Worm (Caenorhabditis elegans) whole organism, young adult: Measurements from ENCODE around the gene F02D8.9.
A peak's percentile ranks its signal among the peaks of the same experiment; 100 is the strongest.

Experiments
- D2030.7 ChIP-seq: fragments of 200-800 bp; sonication (Bioruptor generic); IDR thresholded peaks from 2 replicates; pipeline ENCODE4 v1.3.6; 2022; ENCODE audit warnings: missing genetic modification reagents, missing genetic modification characterization, missing compliant biosample characterization
- F33H1.4 ChIP-seq: fragments of 200-800 bp; sonication (Bioruptor generic); IDR thresholded peaks from 2 replicates; pipeline ENCODE4 v1.3.6; 2022; ENCODE audit warnings: missing genetic modification reagents, missing genetic modification characterization, missing compliant biosample characterization
- F57C9.4 ChIP-seq: sonication (generic microtip); optimal IDR thresholded peaks from 2 replicates; lab custom pipeline; 2017; ENCODE audit warnings: mild to moderate bottlenecking, missing genetic modification characterization, missing compliant biosample characterization
- T26A5.8 ChIP-seq: sonication (generic microtip); optimal IDR thresholded peaks from 2 replicates; lab custom pipeline; 2016; ENCODE audit warnings: missing genetic modification characterization, missing compliant biosample characterization
- Y79H2A.3 ChIP-seq: fragments of 200-800 bp; sonication (Bioruptor generic); conservative IDR thresholded peaks from 2 replicates; pipeline ENCODE4 v1.3.6; 2022; ENCODE audit warnings: missing genetic modification reagents, missing genetic modification characterization, missing compliant biosample characterization
- aptf-3 ChIP-seq: fragments of 200-800 bp; sonication (Bioruptor generic); IDR thresholded peaks from 2 replicates; pipeline ENCODE4 v1.3.6; 2022; ENCODE audit warnings: missing genetic modification characterization, missing compliant biosample characterization
- atf-7 ChIP-seq: sonication (generic microtip); optimal IDR thresholded peaks from 2 replicates; lab custom pipeline; 2017; ENCODE audit warnings: mild to moderate bottlenecking, missing genetic modification characterization, missing compliant biosample characterization
- attf-3 ChIP-seq: fragments of 200-800 bp; sonication (Bioruptor generic); conservative IDR thresholded peaks from 2 replicates; pipeline ENCODE4 v1.3.6; 2022; ENCODE audit warnings: missing genetic modification reagents, missing genetic modification characterization, missing compliant biosample characterization
- cebp-1 ChIP-seq, 2 experiments: fragments of 200-800 bp in 1 of 2; sonication (Bioruptor generic) in 1 of 2; sonication (generic microtip) in 1 of 2; IDR thresholded peaks in 1 of 2; optimal IDR thresholded peaks in 1 of 2; 2 replicates each; pipeline versions ENCODE4 v1.3.6 to Lab custom; 2017 to 2022; ENCODE audit warnings: missing compliant biosample characterization in 2 of 2, missing genetic modification characterization in 2 of 2, mild to moderate bottlenecking in 1 of 2, missing genetic modification reagents in 1 of 2, moderate library complexity in 1 of 2
- ceh-27 ChIP-seq: fragments of 200-800 bp; sonication (Bioruptor generic); optimal IDR thresholded peaks from 2 replicates; lab custom pipeline; 2018; ENCODE audit warnings: mild to moderate bottlenecking, missing genetic modification characterization, moderate library complexity, missing compliant biosample characterization
- ceh-40 ChIP-seq: fragments of 200-800 bp; sonication (Bioruptor generic); IDR thresholded peaks from 2 replicates; pipeline ENCODE4 v1.3.6; 2022; ENCODE audit warnings: missing genetic modification characterization, missing compliant biosample characterization
- ceh-91 ChIP-seq: fragments of 200-800 bp; sonication (Bioruptor generic); IDR thresholded peaks from 2 replicates; pipeline ENCODE4 v1.3.6; 2022; ENCODE audit warnings: missing genetic modification reagents, missing genetic modification characterization, missing compliant biosample characterization
- chd-7 ChIP-seq: sonication (generic microtip); optimal IDR thresholded peaks from 2 replicates; lab custom pipeline; 2016; ENCODE audit warnings: mild to moderate bottlenecking, missing genetic modification characterization, moderate library complexity, missing compliant biosample characterization
- die-1 ChIP-seq: sonication (generic microtip); optimal IDR thresholded peaks from 2 replicates; lab custom pipeline; 2016; ENCODE audit warnings: missing genotype, mild to moderate bottlenecking, missing genetic modification characterization, missing compliant biosample characterization
- dpff-1 ChIP-seq: sonication (generic microtip); optimal IDR thresholded peaks from 2 replicates; lab custom pipeline; 2017; ENCODE audit warnings: mild to moderate bottlenecking, missing genetic modification characterization, missing compliant biosample characterization
- efl-1 ChIP-seq: fragments of 150-350 bp; optimal IDR thresholded peaks from 2 replicates; lab custom pipeline; 2014; ENCODE audit warnings: missing biosample characterization, missing genetic modification reagents, missing genetic modification characterization
- egl-44 ChIP-seq: fragments of 200-800 bp; sonication (Bioruptor generic); IDR thresholded peaks from 2 replicates; pipeline ENCODE4 v1.3.6; 2022; ENCODE audit warnings: missing genetic modification reagents, missing genetic modification characterization, missing compliant biosample characterization
- egrh-3 ChIP-seq: fragments of 200-800 bp; sonication (Bioruptor generic); IDR thresholded peaks from 2 replicates; pipeline ENCODE4 v1.3.6; 2022; ENCODE audit warnings: missing genetic modification reagents, missing genetic modification characterization, missing compliant biosample characterization
- ets-4 ChIP-seq: fragments of 200-800 bp; sonication (Bioruptor generic); optimal IDR thresholded peaks from 2 replicates; lab custom pipeline; 2018; ENCODE audit warnings: mild to moderate bottlenecking, missing genetic modification characterization, missing compliant biosample characterization
- fkh-3 ChIP-seq: sonication (generic microtip); optimal IDR thresholded peaks from 2 replicates; lab custom pipeline; 2016; ENCODE audit warnings: mild to moderate bottlenecking, missing genetic modification characterization, missing compliant biosample characterization
- hmg-20 ChIP-seq: fragments of 200-800 bp; sonication (Bioruptor generic); IDR thresholded peaks from 2 replicates; pipeline ENCODE4 v1.3.6; 2022; ENCODE audit warnings: missing genetic modification reagents, missing genetic modification characterization, missing compliant biosample characterization
- let-607 ChIP-seq, 2 experiments: fragments of 200-800 bp in 1 of 2; sonication (Bioruptor generic) in 1 of 2; sonication (generic microtip) in 1 of 2; optimal IDR thresholded peaks; 2 replicates each; lab custom pipeline; 2016 to 2018; ENCODE audit warnings: mild to moderate bottlenecking in 2 of 2, missing compliant biosample characterization in 2 of 2, missing genetic modification characterization in 2 of 2, moderate library complexity in 2 of 2, missing genotype in 1 of 2
- lin-35 ChIP-seq, 3 experiments: fragments of 150-350 bp in 2 of 3; sonication (generic microtip) in 1 of 3; optimal IDR thresholded peaks; 2 replicates each; lab custom pipeline; 2014 to 2018; ENCODE audit warnings: missing biosample characterization in 3 of 3, missing genetic modification characterization in 3 of 3, missing genetic modification reagents in 3 of 3
- lin-54 ChIP-seq: fragments of 200-800 bp; sonication (Bioruptor generic); optimal IDR thresholded peaks from 2 replicates; lab custom pipeline; 2018; ENCODE audit warnings: mild to moderate bottlenecking, missing genetic modification characterization, missing compliant biosample characterization
- lsl-1 ChIP-seq: fragments of 200-800 bp; sonication (Bioruptor generic); optimal IDR thresholded peaks from 2 replicates; lab custom pipeline; 2018; ENCODE audit warnings: mild to moderate bottlenecking, missing genetic modification characterization, moderate library complexity, missing compliant biosample characterization
- madf-3 ChIP-seq: fragments of 200-800 bp; sonication (Bioruptor generic); IDR thresholded peaks from 2 replicates; pipeline ENCODE4 v1.3.6; 2022; ENCODE audit warnings: missing genetic modification reagents, missing genetic modification characterization, missing compliant biosample characterization
- madf-6 ChIP-seq: fragments of 200-800 bp; sonication (Bioruptor generic); IDR thresholded peaks from 2 replicates; pipeline ENCODE4 v1.3.6; 2022; ENCODE audit warnings: missing genetic modification reagents, missing genetic modification characterization, missing compliant biosample characterization
- madf-8 ChIP-seq: fragments of 200-800 bp; sonication (Bioruptor generic); conservative IDR thresholded peaks from 2 replicates; pipeline ENCODE4 v1.3.6; 2022; ENCODE audit warnings: missing genetic modification reagents, missing genetic modification characterization, missing compliant biosample characterization
- nfya-2 ChIP-seq: fragments of 200-800 bp; sonication (Bioruptor generic); IDR thresholded peaks from 2 replicates; pipeline ENCODE4 v1.3.6; 2022; ENCODE audit warnings: missing genetic modification reagents, missing genetic modification characterization, missing compliant biosample characterization
- nfyb-1 ChIP-seq: fragments of 200-800 bp; sonication (Bioruptor generic); IDR thresholded peaks from 2 replicates; pipeline ENCODE4 v1.3.6; 2022; ENCODE audit warnings: missing genetic modification reagents, missing genetic modification characterization, missing compliant biosample characterization
- pbrm-1 ChIP-seq: fragments of 200-800 bp; sonication (Bioruptor generic); IDR thresholded peaks from 2 replicates; pipeline ENCODE4 v1.3.6; 2022; ENCODE audit warnings: missing genetic modification reagents, missing genetic modification characterization, missing compliant biosample characterization
- rcor-1 ChIP-seq: fragments of 200-800 bp; sonication (Bioruptor generic); IDR thresholded peaks from 2 replicates; pipeline ENCODE4 v1.3.6; 2022; ENCODE audit warnings: missing genetic modification reagents, missing genetic modification characterization, missing compliant biosample characterization
- rpc-1 ChIP-seq, 2 experiments: fragments of 150-350 bp in 1 of 2; sonication (generic microtip) in 1 of 2; optimal IDR thresholded peaks; 2 replicates each; lab custom pipeline; 2014 to 2018; ENCODE audit warnings: missing biosample characterization in 1 of 2, missing genetic modification characterization in 1 of 2, missing genetic modification reagents in 1 of 2, missing genotype in 1 of 2
- sea-2 ChIP-seq: fragments of 200-800 bp; sonication (Bioruptor generic); IDR thresholded peaks from 2 replicates; pipeline ENCODE4 v1.3.6; 2022; ENCODE audit warnings: missing genetic modification characterization, missing compliant biosample characterization
- snpc-3.4 ChIP-seq: sonication (generic microtip); optimal IDR thresholded peaks from 2 replicates; lab custom pipeline; 2017; ENCODE audit warnings: missing genetic modification characterization, mild to moderate bottlenecking, missing compliant biosample characterization, antibody characterized with exemption, moderate library complexity, missing genotype, missing genetic modification reagents
- snpc-4 ChIP-seq, 5 experiments: fragments of 150-350 bp in 1 of 5; sonication (generic microtip) in 4 of 5; optimal IDR thresholded peaks; 2 replicates each; lab custom pipeline; 2014 to 2018; ENCODE audit warnings: missing genetic modification characterization in 5 of 5, missing biosample characterization in 3 of 5, antibody characterized with exemption in 2 of 5, mild to moderate bottlenecking in 2 of 5, missing compliant biosample characterization in 2 of 5, missing genotype in 2 of 5, moderate library complexity in 2 of 5, missing genetic modification reagents in 1 of 5
- somi-1 ChIP-seq: fragments of 200-800 bp; sonication (Bioruptor generic); optimal IDR thresholded peaks from 2 replicates; lab custom pipeline; 2018; ENCODE audit warnings: mild to moderate bottlenecking, missing genetic modification characterization, missing compliant biosample characterization
- sptf-2 ChIP-seq: fragments of 200-800 bp; sonication (Bioruptor generic); optimal IDR thresholded peaks from 2 replicates; lab custom pipeline; 2018; ENCODE audit warnings: mild to moderate bottlenecking, missing genetic modification characterization, missing compliant biosample characterization
- tbp1 ChIP-seq: fragments of 200-800 bp; sonication (Bioruptor generic); optimal IDR thresholded peaks from 2 replicates; lab custom pipeline; 2018; ENCODE audit warnings: mild to moderate bottlenecking, missing genetic modification characterization, missing compliant biosample characterization
- tlf-1 ChIP-seq: fragments of 200-800 bp; sonication (Bioruptor generic); optimal IDR thresholded peaks from 2 replicates; lab custom pipeline; 2018; ENCODE audit warnings: mild to moderate bottlenecking, missing genetic modification characterization, missing compliant biosample characterization
- unc-130 ChIP-seq: sonication (generic microtip); optimal IDR thresholded peaks from 2 replicates; lab custom pipeline; 2016; ENCODE audit warnings: missing genetic modification reagents, missing genetic modification characterization, missing compliant biosample characterization
- zfh-2 ChIP-seq: fragments of 200-800 bp; sonication (Bioruptor generic); conservative IDR thresholded peaks from 2 replicates; pipeline ENCODE4 v1.3.6; 2022; ENCODE audit warnings: missing genetic modification reagents, missing genetic modification characterization, missing compliant biosample characterization
- zim-3 ChIP-seq: sonication (generic microtip); optimal IDR thresholded peaks from 2 replicates; lab custom pipeline; 2017; ENCODE audit warnings: mild to moderate bottlenecking, missing genetic modification characterization, moderate library complexity, missing compliant biosample characterization
- ztf-22 ChIP-seq: fragments of 200-800 bp; sonication (Bioruptor generic); optimal IDR thresholded peaks from 2 replicates; lab custom pipeline; 2018; ENCODE audit warnings: mild to moderate bottlenecking, missing genetic modification characterization, moderate library complexity, missing compliant biosample characterization
- ztf-6 ChIP-seq: fragments of 200-800 bp; sonication (Bioruptor generic); IDR thresholded peaks from 2 replicates; pipeline ENCODE4 v1.3.6; 2022; ENCODE audit warnings: missing genetic modification reagents, missing genetic modification characterization, missing compliant biosample characterization

The F02D8.9 gene

ce11 chrV:14992627-14993117, 37.1 kb upstream of the F02D8.9 start, which contains the start of gene T01C3.3 (continued):
- TF ChIP-seq hmg-20 (no peak), rcor-1 (GFP tag; lab: Robert Waterston, UW) (peak; percentile 56), aptf-3 (GFP tag; lab: Robert Waterston, UW) (no peak), lsl-1 (GFP tag; lab: Kevin White, UChicago) (peak; percentile 91), unc-130 (GFP tag; lab: Kevin White, UChicago) (peak; percentile 17), F33H1.4 (GFP tag; lab: Robert Waterston, UW) (peak; percentile 78), T26A5.8 (no peak), lin-54 (GFP tag; lab: Kevin White, UChicago) (peak; percentile 52), Y79H2A.3 (GFP tag; lab: Robert Waterston, UW) (no peak), ztf-6 (GFP tag; lab: Robert Waterston, UW) (no peak), sptf-2 (no peak), madf-6 (GFP tag; lab: Robert Waterston, UW) (peak; percentile 96), nfyb-1 (GFP tag; lab: Robert Waterston, UW) (no peak), somi-1 (GFP tag; lab: Kevin White, UChicago) (no peak), snpc-4 (GFP tag; optimal IDR thresholded peaks at IDR 0.05; lab: Kevin White, UChicago) (peak; percentile 22), snpc-4 (tag; optimal IDR thresholded peaks at IDR 0.05; lab: Kevin White, UChicago) (peak in 1 of 4 experiments; percentile 10), snpc-3.4 (tag; lab: Kevin White, UChicago) (peak; percentile 72)

ce11 chrV:14991489-14991888, 35.9 kb upstream of the F02D8.9 start:
- TF ChIP-seq zfh-2 (GFP tag; lab: Robert Waterston, UW) (no peak), ceh-91 (GFP tag; lab: Robert Waterston, UW) (no peak), chd-7 (tag; lab: Kevin White, UChicago) (no peak), zim-3 (tag; lab: Kevin White, UChicago) (no peak), lin-35 (GFP tag; optimal IDR thresholded peaks at IDR 0.05; lab: Kevin White, UChicago) (no peak), atf-7 (no peak), nfya-2 (no peak), F57C9.4 (no peak), egrh-3 (GFP tag; lab: Robert Waterston, UW) (no peak), tlf-1 (GFP tag; lab: Kevin White, UChicago) (no peak), ztf-6 (GFP tag; lab: Robert Waterston, UW) (no peak), ets-4 (no peak), egl-44 (GFP tag; lab: Robert Waterston, UW) (peak; percentile 44; the same call in 1 of the 2 replicates), ceh-40 (0 out of 2 replicates have a peak, but pooled peaks have one; percentile 41), hmg-20 (no peak), fkh-3 (tag; lab: Kevin White, UChicago) (no peak), madf-8 (GFP tag; lab: Robert Waterston, UW) (peak; percentile 23; the same call in 1 of the 2 replicates), pbrm-1 (GFP tag; lab: Robert Waterston, UW) (0 out of 2 replicates have a peak, but pooled peaks have one; percentile 13), tbp1 (GFP tag; lab: Kevin White, UChicago) (peak; percentile 42), madf-3 (GFP tag; lab: Robert Waterston, UW) (peak; percentile 48; the same call in 1 of the 2 replicates), sea-2 (GFP tag; lab: Robert Waterston, UW) (no peak), die-1 (tag; lab: Kevin White, UChicago) (peak; percentile 50), ztf-22 (GFP tag; lab: Kevin White, UChicago) (no peak), efl-1 (peak; percentile 6), dpff-1 (tag; lab: Kevin White, UChicago) (no peak), ceh-27 (GFP tag; lab: Kevin White, UChicago) (no peak), lsl-1 (GFP tag; lab: Kevin White, UChicago) (peak; percentile 46), let-607 (tag; optimal IDR thresholded peaks at IDR 0.05; lab: Kevin White, UChicago) (no peak), rpc-1 (optimal IDR thresholded peaks at IDR 0.05; lab: Kevin White, UChicago) (no peak), rpc-1 (tag; optimal IDR thresholded peaks at IDR 0.05; lab: Kevin White, UChicago) (no peak), D2030.7 (GFP tag; lab: Robert Waterston, UW) (peak; percentile 42), rcor-1 (GFP tag; lab: Robert Waterston, UW) (peak; percentile 69), cebp-1 (GFP tag; IDR thresholded peaks at IDR 0.05; lab: Robert Waterston, UW) (no peak), cebp-1 (tag; optimal IDR thresholded peaks at IDR 0.05; lab: Kevin White, UChicago) (peak; percentile 21), attf-3 (no peak)
